Worm (Caenorhabditis elegans): ENCODE measurements around the gene T08G5.15.
A peak's percentile ranks its signal among the peaks of the same experiment; 100 is the strongest.

The T08G5.15 gene

DNA sequence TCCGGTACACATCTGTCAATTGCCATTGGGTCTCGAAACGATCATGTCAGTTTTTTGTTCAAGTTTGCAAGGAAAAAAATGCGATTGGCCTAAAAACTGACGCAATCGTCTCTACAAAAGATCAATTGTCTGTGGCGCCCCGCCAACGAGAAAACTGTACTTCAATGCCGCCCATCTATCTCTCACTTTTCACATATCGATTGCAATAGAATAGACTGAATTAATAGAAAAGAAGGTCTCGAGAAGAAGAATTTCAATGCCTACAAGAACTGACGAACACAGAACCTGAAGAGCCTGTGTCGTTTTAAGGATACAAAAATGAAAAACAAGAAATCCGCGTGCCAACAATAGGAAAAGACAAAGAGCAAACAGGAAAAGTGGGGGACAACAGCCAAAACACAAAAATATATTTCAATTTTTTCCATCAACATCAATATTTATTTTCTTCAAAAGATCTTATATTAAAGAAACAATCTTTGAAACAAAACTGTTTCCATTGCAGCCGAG is 14.6 kb downstream of the T08G5.15 start (continued):
- TF ChIP-seq F57C9.4 (tag; optimal IDR thresholded peaks at IDR 0.05) (no peak), mcd-1 (GFP tag; IDR thresholded peaks at IDR 0.05) (peak; percentile 42; the same call in 1 of the 2 replicates), aptf-3 (GFP tag; IDR thresholded peaks at IDR 0.05) (no peak), hlh-26 (GFP tag; conservative IDR thresholded peaks at IDR 0.05) (no peak), madf-10 (tag; optimal IDR thresholded peaks at IDR 0.05) (peak; percentile 22), Y56A3A.18 (GFP tag; IDR thresholded peaks at IDR 0.05) (peak; percentile 65; the same call in 1 of the 2 replicates), ztf-6 (GFP tag; IDR thresholded peaks at IDR 0.05) (no peak), C17E4.6 (GFP tag; IDR thresholded peaks at IDR 0.05) (0 out of 2 replicates have a peak, but pooled peaks have one; percentile 27), madf-3 (GFP tag; IDR thresholded peaks at IDR 0.05) (peak; percentile 72; the same call in 1 of the 2 replicates), lag-1 (GFP tag; IDR thresholded peaks at IDR 0.05) (no peak), somi-1 (GFP tag; optimal IDR thresholded peaks at IDR 0.05) (peak; percentile 14), nfyb-1 (GFP tag; IDR thresholded peaks at IDR 0.05) (peak; percentile 62; the same call in 1 of the 2 replicates), him-1 (tag; optimal IDR thresholded peaks at IDR 0.05) (no peak), B0019.2 (GFP tag; conservative IDR thresholded peaks at IDR 0.05) (no peak), pbrm-1 (GFP tag; IDR thresholded peaks at IDR 0.05) (peak; percentile 59; the same call in 1 of the 2 replicates), Y79H2A.3 (GFP tag; conservative IDR thresholded peaks at IDR 0.05) (no peak), zfh-2 (GFP tag; conservative IDR thresholded peaks at IDR 0.05) (no peak), nfya-1 (tag; optimal IDR thresholded peaks at IDR 0.05; ENCODE audit: borderline replicate concordance, insufficient read depth) (no peak), nhr-80 (tag; optimal IDR thresholded peaks at IDR 0.05) (peak; percentile 88), ama-1 (optimal IDR thresholded peaks at IDR 0.05) (no peak), ama-1 (GFP tag; optimal IDR thresholded peaks at IDR 0.05) (peak; percentile 32 to 69), unc-130 (GFP tag; optimal IDR thresholded peaks at IDR 0.05) (no peak), ztf-18 (tag; optimal IDR thresholded peaks at IDR 0.05) (peak; percentile 37), ceh-91 (GFP tag; IDR thresholded peaks at IDR 0.05) (no peak), ceh-40 (GFP tag; IDR thresholded peaks at IDR 0.05) (no peak), snpc-3.4 (tag; optimal IDR thresholded peaks at IDR 0.05) (no peak), madf-6 (GFP tag; IDR thresholded peaks at IDR 0.05) (peak; percentile 63), dpff-1 (tag; optimal IDR thresholded peaks at IDR 0.05) (no peak), lsl-1 (GFP tag; optimal IDR thresholded peaks at IDR 0.05) (no peak), ceh-58 (GFP tag; IDR thresholded peaks at IDR 0.05) (no peak), bed-1 (GFP tag; IDR thresholded peaks at IDR 0.05) (no peak), F23B12.7 (tag; optimal IDR thresholded peaks at IDR 0.05; ENCODE audit: insufficient read depth) (no peak), egl-44 (GFP tag; IDR thresholded peaks at IDR 0.05) (no peak), hmg-20 (GFP tag; IDR thresholded peaks at IDR 0.05) (0 out of 2 replicates have a peak, but pooled peaks have one; percentile 64), snpc-4 (GFP tag; optimal IDR thresholded peaks at IDR 0.05) (no peak), snpc-4 (tag; optimal IDR thresholded peaks at IDR 0.05) (peak in 1 of 4 experiments; percentile 24), lin-40 (tag; optimal IDR thresholded peaks at IDR 0.05) (peak; percentile 36), Y67H2A.10 (GFP tag; conservative IDR thresholded peaks at IDR 0.05) (no peak), F37B4.10 (GFP tag; IDR thresholded peaks at IDR 0.05) (no peak), F33H1.4 (GFP tag; IDR thresholded peaks at IDR 0.05) (peak; percentile 16; the same call in 1 of the 2 replicates), repo-1 (tag; optimal IDR thresholded peaks at IDR 0.05) (peak; percentile 77), ZK185.1 (tag; optimal IDR thresholded peaks at IDR 0.05; ENCODE audit: poor library complexity, severe bottlenecking) (no peak), Y53G8AR.9 (GFP tag; conservative IDR thresholded peaks at IDR 0.05) (peak; percentile 61), C06A6.2 (GFP tag; conservative IDR thresholded peaks at IDR 0.05) (no peak), hrde-1 (tag; optimal IDR thresholded peaks at IDR 0.05; ENCODE audit: borderline replicate concordance) (no peak), mes-4 (tag; optimal IDR thresholded peaks at IDR 0.05) (no peak), mxl-1 (tag; optimal IDR thresholded peaks at IDR 0.05) (no peak), T07F8.4 (tag; optimal IDR thresholded peaks at IDR 0.05) (no peak), K11D2.4 (GFP tag; IDR thresholded peaks at IDR 0.05) (no peak)
